Worm (Caenorhabditis elegans) whole organism, L3 larva: Measurements from ENCODE around the gene exos-1.

Experiments
- R02D3.7 ChIP-seq: fragments of 150-350 bp; optimal IDR thresholded peaks from 2 replicates; lab custom pipeline; 2014; ENCODE audit warnings: missing biosample characterization, missing genetic modification characterization
- ZK546.5 ChIP-seq: sonication (generic microtip); optimal IDR thresholded peaks from 2 replicates; lab custom pipeline; 2017; ENCODE audit warnings: missing biosample characterization, missing genetic modification characterization
- ceh-16 ChIP-seq: sonication (generic microtip); optimal IDR thresholded peaks from 2 replicates; lab custom pipeline; 2017; ENCODE audit warnings: missing biosample characterization, missing genetic modification characterization
- ceh-28 ChIP-seq: fragments of 150-350 bp; optimal IDR thresholded peaks from 2 replicates; lab custom pipeline; 2014; ENCODE audit warnings: missing biosample characterization, missing genetic modification reagents, missing genetic modification characterization
- ceh-9 ChIP-seq: sonication (generic microtip); optimal IDR thresholded peaks from 2 replicates; lab custom pipeline; 2018; ENCODE audit warnings: missing biosample characterization, missing genetic modification characterization
- daf-12 ChIP-seq: fragments of 150-350 bp; optimal IDR thresholded peaks from 2 replicates; lab custom pipeline; 2014; ENCODE audit warnings: missing biosample characterization, missing genetic modification reagents, missing genetic modification characterization
- egl-27 ChIP-seq: sonication (generic microtip); optimal IDR thresholded peaks from 4 replicates; lab custom pipeline; 2017; ENCODE audit warnings: missing biosample characterization, missing genetic modification reagents, missing genetic modification characterization
- egl-5 ChIP-seq: fragments of 150-350 bp; optimal IDR thresholded peaks from 2 replicates; lab custom pipeline; 2017; ENCODE audit warnings: missing biosample characterization, missing genetic modification reagents, missing genetic modification characterization, inconsistent platforms
- elt-2 ChIP-seq: sonication (generic microtip); optimal IDR thresholded peaks from 2 replicates; lab custom pipeline; 2016; ENCODE audit warnings: missing genetic modification reagents, mild to moderate bottlenecking, missing genetic modification characterization, missing compliant biosample characterization
- elt-3 ChIP-seq, 3 experiments: fragments of 150-350 bp in 1 of 3; sonication (generic microtip) in 2 of 3; optimal IDR thresholded peaks; 2 replicates in 2 of 3; 4 replicates in 1 of 3; lab custom pipeline; 2014 to 2017; ENCODE audit warnings: missing biosample characterization in 3 of 3, missing genetic modification characterization in 3 of 3
- fkh-2 ChIP-seq: fragments of 150-350 bp; optimal IDR thresholded peaks from 2 replicates; lab custom pipeline; 2014; ENCODE audit warnings: missing biosample characterization, missing genetic modification reagents, missing genetic modification characterization
- fos-1 ChIP-seq: fragments of 150-350 bp; optimal IDR thresholded peaks from 2 replicates; lab custom pipeline; 2014; ENCODE audit warnings: missing biosample characterization, missing genetic modification characterization
- hmg-11 ChIP-seq: sonication (generic microtip); optimal IDR thresholded peaks from 2 replicates; lab custom pipeline; 2016; ENCODE audit warnings: missing genetic modification characterization, missing compliant biosample characterization
- jun-1 ChIP-seq: fragments of 150-350 bp; optimal IDR thresholded peaks from 2 replicates; lab custom pipeline; 2014; ENCODE audit warnings: missing biosample characterization, missing genetic modification reagents, missing genetic modification characterization
- lin-15B ChIP-seq: fragments of 150-350 bp; optimal IDR thresholded peaks from 2 replicates; lab custom pipeline; 2014; ENCODE audit warnings: missing biosample characterization, missing genetic modification characterization
- lin-39 ChIP-seq: fragments of 150-350 bp; optimal IDR thresholded peaks from 2 replicates; lab custom pipeline; 2018; ENCODE audit warnings: missing biosample characterization, missing genetic modification reagents, missing genetic modification characterization
- lsy-12 ChIP-seq: sonication (generic microtip); optimal IDR thresholded peaks from 2 replicates; lab custom pipeline; 2016; ENCODE audit warnings: mild to moderate bottlenecking, missing genetic modification characterization, missing compliant biosample characterization
- mml-1 ChIP-seq: fragments of 150-350 bp; sonication (generic microtip); optimal IDR thresholded peaks from 3 replicates; lab custom pipeline; 2014; ENCODE audit warnings: missing biosample characterization, missing genetic modification characterization
- nfya-1 ChIP-seq: sonication (generic microtip); optimal IDR thresholded peaks from 2 replicates; lab custom pipeline; 2017; ENCODE audit warnings: missing genetic modification characterization, mild to moderate bottlenecking, missing compliant biosample characterization, antibody characterized with exemption, moderate library complexity; ENCODE audit not compliant: insufficient read depth
- nhr-11 ChIP-seq: fragments of 150-350 bp; optimal IDR thresholded peaks from 2 replicates; lab custom pipeline; 2014; ENCODE audit warnings: missing biosample characterization, missing genetic modification characterization
- nhr-23 ChIP-seq: fragments of 150-350 bp; optimal IDR thresholded peaks from 2 replicates; lab custom pipeline; 2014; ENCODE audit warnings: missing biosample characterization, missing genetic modification reagents, missing genetic modification characterization
- nhr-25 ChIP-seq: sonication (generic microtip); optimal IDR thresholded peaks from 2 replicates; lab custom pipeline; 2017; ENCODE audit warnings: missing biosample characterization, missing genetic modification characterization
- nhr-28 ChIP-seq: fragments of 150-350 bp; optimal IDR thresholded peaks from 2 replicates; lab custom pipeline; 2014; ENCODE audit warnings: missing biosample characterization, missing genetic modification characterization
- nhr-43 ChIP-seq: sonication (generic microtip); optimal IDR thresholded peaks from 2 replicates; lab custom pipeline; 2016; ENCODE audit warnings: mild to moderate bottlenecking, missing genetic modification characterization, missing compliant biosample characterization; ENCODE audit not compliant: poor library complexity, severe bottlenecking
- nhr-76 ChIP-seq: fragments of 150-350 bp; sonication (generic microtip); optimal IDR thresholded peaks from 5 replicates; lab custom pipeline; 2014; ENCODE audit warnings: missing biosample characterization, missing genetic modification characterization
- pha-4 ChIP-seq: fragments of 150-350 bp; optimal IDR thresholded peaks from 2 replicates; lab custom pipeline; 2014; ENCODE audit warnings: missing biosample characterization, missing genetic modification reagents, missing genetic modification characterization
- pqm-1 ChIP-seq: fragments of 150-350 bp; optimal IDR thresholded peaks from 2 replicates; lab custom pipeline; 2017; ENCODE audit warnings: missing biosample characterization, missing genetic modification characterization, inconsistent platforms
- sea-2 ChIP-seq: fragments of 150-350 bp; sonication (generic microtip); optimal IDR thresholded peaks from 4 replicates; lab custom pipeline; 2014; ENCODE audit warnings: missing biosample characterization, missing genetic modification reagents, missing genetic modification characterization
- skn-1 ChIP-seq: fragments of 150-350 bp; optimal IDR thresholded peaks from 2 replicates; lab custom pipeline; 2014; ENCODE audit warnings: missing biosample characterization, missing genetic modification characterization
- snpc-4 ChIP-seq: fragments of 150-350 bp; optimal IDR thresholded peaks from 2 replicates; lab custom pipeline; 2014; ENCODE audit warnings: missing biosample characterization, missing genetic modification characterization
- tbx-2 ChIP-seq: sonication (generic microtip); optimal IDR thresholded peaks from 2 replicates; lab custom pipeline; 2016; ENCODE audit warnings: mild to moderate bottlenecking, missing genetic modification characterization, missing compliant biosample characterization
- unc-39 ChIP-seq: sonication (generic microtip); optimal IDR thresholded peaks from 4 replicates; lab custom pipeline; 2017; ENCODE audit warnings: missing biosample characterization, missing genetic modification characterization
- zag-1 ChIP-seq: fragments of 150-350 bp; optimal IDR thresholded peaks from 2 replicates; lab custom pipeline; 2014; ENCODE audit warnings: missing biosample characterization, missing genetic modification characterization
- ztf-11 ChIP-seq: fragments of 150-350 bp; optimal IDR thresholded peaks from 2 replicates; lab custom pipeline; 2014; ENCODE audit warnings: missing biosample characterization, missing genetic modification characterization
- ztf-4 ChIP-seq: fragments of 150-350 bp; optimal IDR thresholded peaks from 2 replicates; lab custom pipeline; 2014; ENCODE audit warnings: missing biosample characterization, missing genetic modification characterization

exos-1 gene

DNA sequence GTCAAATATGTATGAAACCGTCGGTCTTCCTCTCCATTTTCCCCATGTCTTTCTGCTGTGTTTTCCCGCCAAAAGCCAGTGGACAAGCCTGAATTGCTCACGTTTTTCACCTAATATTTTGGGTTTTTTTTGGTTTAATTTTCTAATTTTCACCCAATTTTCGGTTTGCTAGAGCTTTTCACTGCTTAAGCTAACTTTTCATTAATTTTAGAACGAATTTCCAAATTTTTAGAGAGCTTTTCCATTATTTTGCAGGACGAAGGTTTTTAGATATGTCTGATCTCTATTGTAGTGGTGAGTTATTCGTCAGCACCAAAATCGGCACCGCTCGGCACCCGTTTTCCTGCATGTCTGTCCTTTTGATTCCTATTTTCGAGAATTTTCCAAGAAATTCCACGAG is 44.8 kb downstream of the exos-1 start:
- TF ChIP-seq ZK546.5 (tag; lab: Kevin White, UChicago): no peak
- no peak for TF ChIP-seq nhr-43 (tag; lab: Kevin White, UChicago)
- no peak for TF ChIP-seq ceh-9 (tag; lab: Kevin White, UChicago)
- no peak for TF ChIP-seq daf-12
- TF ChIP-seq nfya-1 (tag; lab: Kevin White, UChicago): no peak
- TF ChIP-seq skn-1 (tag; lab: Kevin White, UChicago): no peak
- no peak for TF ChIP-seq lsy-12
- no peak for TF ChIP-seq fkh-2 (tag; lab: Kevin White, UChicago)
- TF ChIP-seq, all 47 proteins: peak for 0

ce11 chrIII:11054032-11054431 is 45.2 kb downstream of the exos-1 start:
- no peak for TF ChIP-seq nhr-28 (tag; lab: Kevin White, UChicago)
- TF ChIP-seq egl-5 (tag; lab: Kevin White, UChicago): no peak
- TF ChIP-seq ZK546.5 (tag; lab: Kevin White, UChicago): no peak
- peak; percentile 96 for TF ChIP-seq nfya-1 (tag; lab: Kevin White, UChicago)
- no peak for TF ChIP-seq daf-12
- TF ChIP-seq tbx-2: no peak

- TF ChIP-seq ztf-4 (tag; lab: Kevin White, UChicago) (no peak), elt-2 (tag; lab: Kevin White, UChicago) (peak; percentile 44), pha-4 (tag; lab: Kevin White, UChicago) (peak; percentile 92), mml-1 (tag; lab: Kevin White, UChicago) (no peak), nhr-25 (tag; lab: Kevin White, UChicago) (peak; percentile 78), nfya-1 (tag; lab: Kevin White, UChicago) (peak; percentile 92), elt-3 (tag; optimal IDR thresholded peaks at IDR 0.05; lab: Kevin White, UChicago) (no peak), unc-39 (tag; lab: Kevin White, UChicago) (no peak), snpc-4 (tag; lab: Kevin White, UChicago) (peak; percentile 46), nhr-23 (tag; lab: Kevin White, UChicago) (peak; percentile 75), lin-39 (tag; lab: Kevin White, UChicago) (peak; percentile 82), fkh-2 (tag; lab: Kevin White, UChicago) (no peak), pqm-1 (peak; percentile 52), hmg-11 (peak; percentile 72), egl-27 (tag; lab: Kevin White, UChicago) (peak; percentile 22), lin-15B (tag; lab: Kevin White, UChicago) (peak; percentile 53), jun-1 (tag; lab: Kevin White, UChicago) (peak; percentile 27), ztf-11 (tag; lab: Kevin White, UChicago) (no peak), ceh-28 (tag; lab: Kevin White, UChicago) (peak; percentile 17), egl-5 (tag; lab: Kevin White, UChicago) (peak; percentile 15)
Observed at ce11 chrIII:11054532-11055265, 45.9 kb downstream of the exos-1 start.

DNA sequence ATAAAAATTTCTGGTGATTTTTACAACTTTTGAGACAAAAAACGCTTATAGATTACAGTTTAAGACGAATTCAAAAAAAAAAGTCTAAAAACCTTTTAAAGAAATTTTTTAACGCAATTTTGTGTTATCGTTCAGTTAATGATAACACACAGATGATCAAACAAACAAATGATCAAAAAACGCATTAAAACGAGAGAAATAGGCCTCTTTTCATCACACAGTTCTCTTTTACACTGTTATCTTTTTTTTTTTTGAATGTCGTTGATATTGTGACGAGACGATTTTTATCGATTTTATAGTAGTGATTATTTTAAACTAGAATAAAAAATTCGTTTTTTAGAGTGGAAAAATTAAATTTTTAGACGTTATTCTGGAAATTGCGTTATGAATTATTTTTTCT is 50.9 kb downstream of the exos-1 start:
- TF ChIP-seq pha-4 (tag; lab: Kevin White, UChicago): peak; percentile 44
- TF ChIP-seq lin-15B (tag; lab: Kevin White, UChicago): no peak
- TF ChIP-seq fos-1 (tag; lab: Kevin White, UChicago): no peak
- TF ChIP-seq nhr-11 (tag; lab: Kevin White, UChicago): no peak
- TF ChIP-seq nhr-28 (tag; lab: Kevin White, UChicago): no peak
- peak; percentile 5 for TF ChIP-seq snpc-4 (tag; lab: Kevin White, UChicago)
- no peak for TF ChIP-seq sea-2 (GFP tag; lab: Kevin White, UChicago)
- TF ChIP-seq nhr-76 (tag; lab: Kevin White, UChicago): no peak
- no peak for TF ChIP-seq zag-1
- no peak for TF ChIP-seq ZK546.5 (tag; lab: Kevin White, UChicago)
- TF ChIP-seq ceh-16 (tag; lab: Kevin White, UChicago): no peak
- no peak for TF ChIP-seq R02D3.7 (tag; lab: Kevin White, UChicago)
- TF ChIP-seq ceh-28 (tag; lab: Kevin White, UChicago): peak; percentile 4
- TF ChIP-seq nfya-1 (tag; lab: Kevin White, UChicago): no peak
- TF ChIP-seq lin-39 (tag; lab: Kevin White, UChicago): no peak
- peak; percentile 89 for TF ChIP-seq elt-2 (tag; lab: Kevin White, UChicago)
- no peak for TF ChIP-seq egl-27 (tag; lab: Kevin White, UChicago)
- TF ChIP-seq ztf-4 (tag; lab: Kevin White, UChicago): no peak
- TF ChIP-seq fkh-2 (tag; lab: Kevin White, UChicago): no peak
- no peak for TF ChIP-seq ztf-11 (tag; lab: Kevin White, UChicago)
- no peak for TF ChIP-seq nhr-43 (tag; lab: Kevin White, UChicago)
- peak; percentile 66 for TF ChIP-seq pqm-1
